Fruit fly (Drosophila melanogaster) whole organism, prepupa: ENCODE data around the gene Cad88C.

Experiments
- CG11762 ChIP-seq: fragments of 200-800 bp; sonication (Bioruptor generic); optimal IDR thresholded peaks from 3 replicates; lab custom pipeline; 2016; ENCODE audit warnings: missing biosample characterization, missing genetic modification characterization; ENCODE audit not compliant: insufficient read depth
- CG1621 ChIP-seq: fragments of 200-800 bp; sonication (Bioruptor generic); optimal IDR thresholded peaks from 3 replicates; lab custom pipeline; 2018; ENCODE audit warnings: missing biosample characterization, mild to moderate bottlenecking, missing genetic modification characterization
- CG3032 ChIP-seq: fragments of 200-800 bp; optimal IDR thresholded peaks from 2 replicates; lab custom pipeline; 2019; ENCODE audit warnings: missing biosample characterization, mild to moderate bottlenecking, missing genetic modification characterization, moderate library complexity
- CG3919 ChIP-seq: fragments of 200-800 bp; sonication (Bioruptor generic); optimal IDR thresholded peaks from 3 replicates; lab custom pipeline; 2016; ENCODE audit warnings: missing biosample characterization, missing genetic modification characterization
- CG6276 ChIP-seq: fragments of 200-800 bp; sonication (Bioruptor generic); optimal IDR thresholded peaks from 2 replicates; lab custom pipeline; 2017; ENCODE audit warnings: missing biosample characterization, mild to moderate bottlenecking, missing genetic modification characterization
- CG7368 ChIP-seq: fragments of 200-800 bp; sonication (Bioruptor generic); optimal IDR thresholded peaks from 3 replicates; lab custom pipeline; 2016; ENCODE audit warnings: missing biosample characterization, missing genetic modification characterization
- Eip93F ChIP-seq: fragments of 200-800 bp; sonication (Bioruptor generic); optimal IDR thresholded peaks from 2 replicates; lab custom pipeline; 2016; ENCODE audit warnings: missing biosample characterization, mild to moderate bottlenecking, missing genetic modification characterization
- Gug ChIP-seq: fragments of 200-800 bp; sonication (Bioruptor generic); IDR thresholded peaks from 2 replicates; pipeline ENCODE4 v1.3.6; 2022; ENCODE audit warnings: missing biosample characterization, missing genetic modification characterization
- Hr39 ChIP-seq: fragments of 200-800 bp; sonication (Bioruptor generic); optimal IDR thresholded peaks from 2 replicates; lab custom pipeline; 2016; ENCODE audit warnings: missing biosample characterization, missing genetic modification characterization
- Smox ChIP-seq: fragments of 200-800 bp; sonication (Bioruptor generic); optimal IDR thresholded peaks from 3 replicates; lab custom pipeline; 2016; ENCODE audit warnings: missing biosample characterization, missing genetic modification characterization
- Sox102F ChIP-seq: fragments of 200-800 bp; sonication (Bioruptor generic); optimal IDR thresholded peaks from 2 replicates; lab custom pipeline; 2016; ENCODE audit warnings: missing biosample characterization, mild to moderate bottlenecking, missing genetic modification characterization

DNA sequence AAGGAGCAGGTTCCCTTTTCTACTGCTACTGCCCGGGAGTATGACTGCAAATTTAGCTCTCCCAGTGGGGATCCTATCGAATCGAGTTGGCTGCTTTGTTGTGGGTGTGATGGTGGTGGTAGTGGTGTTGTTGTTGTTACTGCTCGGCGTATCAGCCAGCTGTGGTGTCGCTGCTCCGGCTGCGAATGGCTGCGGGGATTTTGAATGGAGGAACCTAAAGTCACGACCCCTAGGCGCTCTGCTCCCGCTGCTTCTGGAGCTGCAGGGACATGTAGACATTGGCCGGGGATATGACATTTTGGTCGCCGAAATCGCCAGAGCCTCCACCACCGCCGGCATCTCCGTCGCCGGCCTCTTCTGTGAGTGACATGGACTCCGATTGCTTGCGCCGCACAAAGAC is 3.5 kb upstream of the Cad88C start:
- TF ChIP-seq Gug (GFP tag; lab: Robert Waterston, UW) (no peak), CG3919 (no peak), CG7368 (GFP tag; lab: Kevin White, UChicago) (no peak), Eip93F (GFP tag; lab: Kevin White, UChicago) (no peak), Smox (GFP tag; lab: Kevin White, UChicago) (no peak), CG11762 (GFP tag; lab: Kevin White, UChicago) (no peak), CG3032 (tag; lab: Kevin White, UChicago) (no peak), CG6276 (GFP tag; lab: Kevin White, UChicago) (no peak), Hr39 (no peak), Sox102F (GFP tag; lab: Kevin White, UChicago) (no peak), CG1621 (no peak)
